Worm (Caenorhabditis elegans): ENCODE results near the gene let-721.

let-721 gene

DNA sequence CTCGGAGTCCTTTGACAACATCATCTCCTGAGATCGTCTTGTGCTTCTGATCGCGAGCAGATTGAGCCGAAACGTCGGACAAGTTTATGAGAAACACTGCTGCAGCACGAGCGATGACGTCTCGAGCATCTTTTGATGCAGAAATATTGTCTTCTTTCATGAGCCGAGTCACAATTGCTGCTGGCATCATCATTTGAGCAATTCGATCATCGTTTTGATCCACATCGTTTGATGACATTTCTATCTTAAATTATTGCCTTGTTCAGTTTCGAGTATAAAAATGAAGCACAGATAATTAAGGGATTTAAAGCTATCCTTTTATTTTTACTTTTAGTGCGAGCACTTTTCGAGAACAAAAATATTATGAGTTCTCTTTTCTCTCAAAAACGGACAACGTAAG, 15.9 kb upstream of the let-721 start, which contains the start of gene T26A5.8:
T26A5.8 (minus strand) TSS at position 247 of the 400 bp plus-strand sequence.
- TF ChIP-seq rnt-1 (tag; optimal IDR thresholded peaks at IDR 0.05), result peak; percentile 5
- TF ChIP-seq nhr-47 (tag; optimal IDR thresholded peaks at IDR 0.05), result peak; percentile 11
- peak; percentile 11 for TF ChIP-seq snu-23 (GFP tag; optimal IDR thresholded peaks at IDR 0.05)
- TF ChIP-seq mdl-1 (tag; optimal IDR thresholded peaks at IDR 0.05), result no peak
- no peak for TF ChIP-seq aly-2 (tag; optimal IDR thresholded peaks at IDR 0.05)
- TF ChIP-seq nhr-71 (tag; optimal IDR thresholded peaks at IDR 0.05), result peak; percentile 56
- peak; percentile 68 for TF ChIP-seq ama-1 (optimal IDR thresholded peaks at IDR 0.05)
- peak; percentile 66 for TF ChIP-seq ztf-4 (tag; optimal IDR thresholded peaks at IDR 0.05)
- no peak for TF ChIP-seq grh-1 (GFP tag; IDR thresholded peaks at IDR 0.05)
- TF ChIP-seq F16B12.6 (tag; optimal IDR thresholded peaks at IDR 0.05), result no peak
- peak; percentile 1 for TF ChIP-seq elt-2 (tag; optimal IDR thresholded peaks at IDR 0.05)
- TF ChIP-seq nhr-85 (tag), result peak; percentile 9
- TF ChIP-seq snpc-4 (tag; optimal IDR thresholded peaks at IDR 0.05), result no peak
- TF ChIP-seq lin-35 (GFP tag; optimal IDR thresholded peaks at IDR 0.05), result no peak
- TF ChIP-seq nhr-19 (GFP tag; conservative IDR thresholded peaks at IDR 0.05), result 0 out of 2 replicates have a peak, but pooled peaks have one; percentile 2
- TF ChIP-seq nhr-90 (tag; optimal IDR thresholded peaks at IDR 0.05; ENCODE audit: poor library complexity), result peak; percentile 12

DNA sequence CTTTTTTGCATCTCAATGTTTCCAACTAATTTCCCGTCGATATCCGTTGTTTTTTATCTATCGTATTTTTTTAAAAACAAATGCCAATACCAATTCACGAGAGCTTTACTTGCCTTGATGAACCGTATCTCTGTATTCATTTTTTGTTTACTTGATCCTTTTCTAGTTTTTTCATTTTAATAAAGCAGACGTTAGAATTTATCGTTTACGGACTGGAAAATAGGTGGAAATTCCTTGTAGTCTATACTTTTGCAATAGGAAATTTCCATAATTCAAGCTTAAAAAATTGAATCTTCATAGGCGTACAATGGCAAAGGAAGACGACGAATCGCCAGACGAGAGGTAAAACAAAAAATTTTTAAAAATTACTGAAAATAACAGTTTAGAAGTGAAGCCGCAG, 13.1 kb upstream of the let-721 start, which contains the start of gene algn-1:
algn-1 (plus strand) TSS at position 301 of the 400 bp plus-strand sequence.
- TF ChIP-seq hpl-2 (GFP tag; optimal IDR thresholded peaks at IDR 0.05) (no peak), nhr-71 (tag; optimal IDR thresholded peaks at IDR 0.05) (no peak), grh-1 (GFP tag; IDR thresholded peaks at IDR 0.05) (no peak), ztf-11 (tag; optimal IDR thresholded peaks at IDR 0.05) (no peak), Y116A8C.19 (tag; optimal IDR thresholded peaks at IDR 0.05; ENCODE audit: borderline replicate concordance) (no peak), dpl-1 (GFP tag; optimal IDR thresholded peaks at IDR 0.05) (no peak), ets-5 (GFP tag; IDR thresholded peaks at IDR 0.05) (no peak), elt-2 (tag; optimal IDR thresholded peaks at IDR 0.05) (no peak), xbp-1 (tag; optimal IDR thresholded peaks at IDR 0.05) (no peak), fos-1 (tag; optimal IDR thresholded peaks at IDR 0.05) (no peak), pax-3 (tag; optimal IDR thresholded peaks at IDR 0.05) (no peak), efl-1 (optimal IDR thresholded peaks at IDR 0.05) (no peak), efl-1 (GFP tag; optimal IDR thresholded peaks at IDR 0.05 in 1 of 2) (no peak), hlh-4 (tag; optimal IDR thresholded peaks at IDR 0.05) (no peak), irx-1 (tag; optimal IDR thresholded peaks at IDR 0.05) (no peak), ceh-82 (tag; optimal IDR thresholded peaks at IDR 0.05) (no peak), nhr-237 (tag; optimal IDR thresholded peaks at IDR 0.05) (no peak), zip-4 (GFP tag; optimal IDR thresholded peaks at IDR 0.05) (no peak), tlp-1 (tag; optimal IDR thresholded peaks at IDR 0.05) (no peak), egl-13 (tag; optimal IDR thresholded peaks at IDR 0.05) (no peak), unc-86 (tag; optimal IDR thresholded peaks at IDR 0.05) (no peak)

DNA sequence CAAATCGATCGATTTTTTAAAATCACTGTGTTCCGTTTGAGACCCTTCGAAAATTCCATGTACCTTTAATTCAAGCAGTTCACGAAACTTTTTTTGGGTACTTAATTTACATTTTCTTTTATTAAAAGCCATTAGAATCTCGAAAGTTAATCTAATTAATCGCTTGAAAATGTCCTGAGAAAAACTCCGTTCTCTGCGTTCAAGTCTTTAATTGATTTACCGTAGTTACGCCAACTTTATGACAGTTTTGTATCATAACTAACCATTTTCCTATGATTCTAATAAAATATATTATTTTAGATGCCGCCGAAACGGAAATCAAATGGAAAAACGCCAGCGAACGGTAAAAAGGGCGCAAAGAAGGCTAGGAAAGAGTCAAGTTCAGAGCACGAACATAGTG, 7.5 kb upstream of the let-721 start, which contains the start of gene jhdm-1:
jhdm-1 (plus strand) TSS at position 301 of the 400 bp plus-strand sequence.
- TF ChIP-seq snpc-4 (tag; optimal IDR thresholded peaks at IDR 0.05) (no peak), C16A3.4 (tag; optimal IDR thresholded peaks at IDR 0.05) (no peak), elt-2 (tag; optimal IDR thresholded peaks at IDR 0.05) (no peak), isw-1 (GFP tag; IDR thresholded peaks at IDR 0.05) (no peak), mdl-1 (tag; optimal IDR thresholded peaks at IDR 0.05) (no peak), nhr-47 (tag; optimal IDR thresholded peaks at IDR 0.05) (no peak), fkh-10 (GFP tag; optimal IDR thresholded peaks at IDR 0.05) (no peak), skn-1 (tag; optimal IDR thresholded peaks at IDR 0.05) (no peak), fos-1 (tag; optimal IDR thresholded peaks at IDR 0.05) (no peak), xbp-1 (tag; optimal IDR thresholded peaks at IDR 0.05) (no peak), pag-3 (tag; optimal IDR thresholded peaks at IDR 0.05; ENCODE audit: borderline replicate concordance, insufficient read depth) (no peak), lin-14 (GFP tag; optimal IDR thresholded peaks at IDR 0.05) (no peak), nhr-85 (tag) (no peak), mep-1 (tag; optimal IDR thresholded peaks at IDR 0.05) (no peak), efl-1 (optimal IDR thresholded peaks at IDR 0.05) (no peak), efl-1 (GFP tag; optimal IDR thresholded peaks at IDR 0.05 in 1 of 2) (no peak)

Data from whole organism, L1 larva.